Fruit fly (Drosophila melanogaster): ENCODE measurements around the gene CG33178.

DNA sequence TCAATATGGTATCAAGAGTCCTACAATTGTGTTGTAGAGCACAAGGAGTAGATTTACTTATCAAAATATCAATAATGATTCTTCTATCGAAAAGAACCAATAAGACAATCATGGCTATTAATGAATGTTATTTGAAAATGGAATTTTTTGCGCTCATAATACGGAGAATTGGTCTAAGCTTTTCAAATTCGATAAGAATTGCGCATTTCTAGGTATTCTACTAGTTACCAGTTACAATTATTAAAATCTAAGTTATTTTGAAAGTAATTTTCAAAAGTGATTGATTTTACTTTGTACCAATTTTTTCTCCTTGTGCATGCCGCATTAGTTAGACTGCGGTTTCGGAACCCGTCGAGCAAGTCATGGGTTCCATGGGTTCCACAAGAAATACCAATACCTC lies 12.5 kb upstream of the CG33178 start:
- TF ChIP-seq CG5953 (GFP tag; IDR thresholded peaks at IDR 0.05) (no peak), Atf6 (GFP tag; IDR thresholded peaks at IDR 0.05) (no peak), tin (GFP tag; optimal IDR thresholded peaks at IDR 0.05) (no peak), Chrac-16 (GFP tag; optimal IDR thresholded peaks at IDR 0.05) (no peak), ash1 (GFP tag; optimal IDR thresholded peaks at IDR 0.05) (no peak), Ravus (GFP tag; IDR thresholded peaks at IDR 0.05) (no peak), fd64A (GFP tag; optimal IDR thresholded peaks at IDR 0.05) (no peak), dan (GFP tag; IDR thresholded peaks at IDR 0.05) (no peak), E2f2 (GFP tag; IDR thresholded peaks at IDR 0.05) (no peak), CG11723 (GFP tag; optimal IDR thresholded peaks at IDR 0.05) (no peak), hb (GFP tag; IDR thresholded peaks at IDR 0.05; ENCODE audit: partially characterized antibody) (no peak), tx (GFP tag; optimal IDR thresholded peaks at IDR 0.05) (no peak), gce (GFP tag; IDR thresholded peaks at IDR 0.05) (no peak), BEAF-32 (GFP tag; optimal IDR thresholded peaks at IDR 0.05) (no peak)

All from whole organism, embryonic.